Fruit fly (Drosophila melanogaster) whole organism, embryonic: ENCODE results near the gene H15.

Source experiments
- ATbp ChIP-seq: fragments of 200-800 bp; sonication (Bioruptor generic); optimal IDR thresholded peaks from 2 replicates; lab custom pipeline; 2017; ENCODE audit warnings: missing biosample characterization, mild to moderate bottlenecking, missing genetic modification characterization, missing genetic modification reagents
- Adf1 ChIP-seq: fragments of 200-800 bp; sonication (Bioruptor generic); IDR thresholded peaks from 2 replicates; pipeline ENCODE4 v1.3.6; 2022; ENCODE audit warnings: missing biosample characterization, missing genetic modification characterization
- Bgb ChIP-seq: fragments of 200-800 bp; sonication (Bioruptor generic); IDR thresholded peaks from 2 replicates; pipeline ENCODE4 v1.3.6; 2022; ENCODE audit warnings: missing biosample characterization, missing genetic modification characterization; ENCODE audit not compliant: partially characterized antibody
- CG1024 ChIP-seq: fragments of 200-800 bp; sonication (Bioruptor generic); IDR thresholded peaks from 2 replicates; pipeline ENCODE4 v1.3.6; 2022; ENCODE audit warnings: missing biosample characterization, missing genetic modification characterization
- CG12071 ChIP-seq: fragments of 200-800 bp; sonication (Bioruptor generic); optimal IDR thresholded peaks from 3 replicates; lab custom pipeline; 2018; ENCODE audit warnings: missing biosample characterization, mild to moderate bottlenecking, missing genetic modification characterization
- CG12104 ChIP-seq: fragments of 200-800 bp; sonication (Bioruptor generic); optimal IDR thresholded peaks from 3 replicates; lab custom pipeline; 2016; ENCODE audit warnings: missing biosample characterization, missing genetic modification characterization
- CG13424 ChIP-seq: fragments of 200-800 bp; sonication (Bioruptor generic); optimal IDR thresholded peaks from 2 replicates; lab custom pipeline; 2019; ENCODE audit warnings: missing biosample characterization, mild to moderate bottlenecking, missing genetic modification characterization, moderate library complexity
- CG14014 ChIP-seq: fragments of 200-800 bp; sonication (Bioruptor generic); IDR thresholded peaks from 2 replicates; pipeline ENCODE4 v1.3.6; 2022; ENCODE audit warnings: missing biosample characterization, missing genetic modification characterization
- CG14667 ChIP-seq: fragments of 200-800 bp; sonication (Bioruptor generic); IDR thresholded peaks from 2 replicates; pipeline ENCODE4 v1.3.6; 2022; ENCODE audit warnings: missing biosample characterization, missing genetic modification characterization
- CG1603 ChIP-seq: fragments of 200-800 bp; sonication (Bioruptor generic); optimal IDR thresholded peaks from 2 replicates; lab custom pipeline; 2019; ENCODE audit warnings: missing biosample characterization, mild to moderate bottlenecking, missing genetic modification characterization, moderate library complexity
- CG18262 ChIP-seq: fragments of 200-800 bp; optimal IDR thresholded peaks from 3 replicates; lab custom pipeline; 2019; ENCODE audit warnings: missing biosample characterization, mild to moderate bottlenecking, missing genetic modification characterization, moderate library complexity
- CG3065 ChIP-seq: fragments of 200-800 bp; sonication (Bioruptor generic); optimal IDR thresholded peaks from 2 replicates; lab custom pipeline; 2016; ENCODE audit warnings: missing biosample characterization, missing genetic modification characterization
- CG34376 ChIP-seq: fragments of 200-800 bp; sonication (Bioruptor generic); optimal IDR thresholded peaks from 2 replicates; lab custom pipeline; 2018; ENCODE audit warnings: missing biosample characterization, mild to moderate bottlenecking, missing genetic modification characterization
- CG3838 ChIP-seq: fragments of 200-800 bp; sonication (Bioruptor generic); optimal IDR thresholded peaks from 3 replicates; lab custom pipeline; 2016; ENCODE audit warnings: missing biosample characterization, missing genetic modification characterization
- CG3847 ChIP-seq: fragments of 200-800 bp; sonication (Bioruptor generic); IDR thresholded peaks from 2 replicates; pipeline ENCODE4 v1.3.6; 2022; ENCODE audit warnings: missing biosample characterization, missing genetic modification characterization
- CG6854 ChIP-seq: fragments of 200-800 bp; sonication (Bioruptor generic); optimal IDR thresholded peaks from 3 replicates; lab custom pipeline; 2017; ENCODE audit warnings: missing biosample characterization, mild to moderate bottlenecking, missing genetic modification characterization
- CG7786 ChIP-seq: fragments of 200-800 bp; sonication (Bioruptor generic); optimal IDR thresholded peaks from 2 replicates; lab custom pipeline; 2016; ENCODE audit warnings: missing biosample characterization, missing genetic modification characterization
- CG9215 ChIP-seq: fragments of 200-800 bp; sonication (Bioruptor generic); IDR thresholded peaks from 2 replicates; pipeline ENCODE4 v1.3.6; 2022; ENCODE audit warnings: missing biosample characterization, missing genetic modification characterization
- CG9609 ChIP-seq: fragments of 200-800 bp; sonication (Bioruptor generic); optimal IDR thresholded peaks from 3 replicates; lab custom pipeline; 2016; ENCODE audit warnings: missing biosample characterization, missing genetic modification characterization
- CG9727 ChIP-seq: fragments of 200-800 bp; sonication (Bioruptor generic); optimal IDR thresholded peaks from 3 replicates; lab custom pipeline; 2017; ENCODE audit warnings: missing biosample characterization, mild to moderate bottlenecking, missing genetic modification characterization
- CG9797 ChIP-seq: fragments of 200-800 bp; sonication (Bioruptor generic); optimal IDR thresholded peaks from 3 replicates; lab custom pipeline; 2018; ENCODE audit warnings: missing biosample characterization, mild to moderate bottlenecking, missing genetic modification characterization
- Chrac-16 ChIP-seq: fragments of 200-800 bp; sonication (Bioruptor generic); optimal IDR thresholded peaks from 3 replicates; lab custom pipeline; 2016; ENCODE audit warnings: missing biosample characterization, missing genetic modification characterization
- CoRest ChIP-seq: fragments of 200-800 bp; sonication (Bioruptor generic); optimal IDR thresholded peaks from 3 replicates; lab custom pipeline; 2018; ENCODE audit warnings: missing biosample characterization, mild to moderate bottlenecking, missing genetic modification characterization, moderate library complexity
- CrebB ChIP-seq: fragments of 200-800 bp; sonication (Bioruptor generic); optimal IDR thresholded peaks from 3 replicates; lab custom pipeline; 2018; ENCODE audit warnings: missing biosample characterization, mild to moderate bottlenecking, missing genetic modification characterization
- Fer2 ChIP-seq: fragments of 200-800 bp; sonication (Bioruptor generic); optimal IDR thresholded peaks from 2 replicates; lab custom pipeline; 2018; ENCODE audit warnings: missing biosample characterization, mild to moderate bottlenecking, missing genetic modification characterization, moderate library complexity
- HLH54F ChIP-seq: fragments of 200-800 bp; sonication (Bioruptor generic); optimal IDR thresholded peaks from 3 replicates; lab custom pipeline; 2016; ENCODE audit warnings: missing biosample characterization, missing genetic modification characterization
- Kr ChIP-seq: fragments of 200-800 bp; sonication (Bioruptor generic); optimal IDR thresholded peaks from 2 replicates; lab custom pipeline; 2017; ENCODE audit warnings: missing biosample characterization, mild to moderate bottlenecking, missing genetic modification characterization
- Lhr ChIP-seq: fragments of 200-800 bp; sonication (Bioruptor generic); optimal IDR thresholded peaks from 3 replicates; lab custom pipeline; 2017; ENCODE audit warnings: mild to moderate bottlenecking, missing biosample characterization, missing genetic modification reagents, missing genetic modification characterization
- Neu2 ChIP-seq: fragments of 200-800 bp; sonication (Bioruptor generic); optimal IDR thresholded peaks from 3 replicates; lab custom pipeline; 2016; ENCODE audit warnings: missing biosample characterization, missing genetic modification characterization, borderline replicate concordance
- Sry-δ ChIP-seq: fragments of 200-800 bp; sonication (Bioruptor generic); optimal IDR thresholded peaks from 2 replicates; lab custom pipeline; 2016; ENCODE audit warnings: missing biosample characterization, missing genetic modification characterization
- Taf1 ChIP-seq: fragments of 200-800 bp; sonication (Bioruptor generic); IDR thresholded peaks from 2 replicates; pipeline ENCODE4 v1.3.6; 2022; ENCODE audit warnings: missing biosample characterization, missing genetic modification characterization
- Usf ChIP-seq: fragments of 200-800 bp; sonication (Bioruptor generic); optimal IDR thresholded peaks from 2 replicates; lab custom pipeline; 2017; ENCODE audit warnings: missing genotype, missing biosample characterization, missing genetic modification characterization
- az2 ChIP-seq: fragments of 200-800 bp; sonication (Bioruptor generic); optimal IDR thresholded peaks from 3 replicates; lab custom pipeline; 2016; ENCODE audit warnings: missing biosample characterization, missing genetic modification characterization
- bowl ChIP-seq: fragments of 200-800 bp; sonication (Bioruptor generic); IDR thresholded peaks from 2 replicates; pipeline ENCODE4 v1.3.6; 2022; ENCODE audit warnings: missing biosample characterization, missing genetic modification characterization
- chif ChIP-seq, 2 experiments: fragments of 200-800 bp; sonication (Bioruptor generic); optimal IDR thresholded peaks; 3 replicates each; lab custom pipeline; 2016; ENCODE audit warnings: missing biosample characterization in 2 of 2, missing genetic modification characterization in 2 of 2
- chinmo ChIP-seq: fragments of 200-800 bp; sonication (Bioruptor generic); IDR thresholded peaks from 4 replicates; pipeline ENCODE4 v1.3.6; 2022; ENCODE audit warnings: missing biosample characterization, missing genetic modification characterization; ENCODE audit not compliant: partially characterized antibody
- crol ChIP-seq: fragments of 200-800 bp; sonication (Bioruptor generic); IDR thresholded peaks from 2 replicates; pipeline ENCODE4 v1.3.6; 2022; ENCODE audit warnings: missing biosample characterization, missing genetic modification characterization
- dimm ChIP-seq: fragments of 200-800 bp; sonication (Bioruptor generic); IDR thresholded peaks from 2 replicates; pipeline ENCODE4 v1.3.6; 2022; ENCODE audit warnings: missing biosample characterization, missing genetic modification characterization
- gro ChIP-seq: fragments of 200-800 bp; sonication (Bioruptor generic); optimal IDR thresholded peaks from 2 replicates; lab custom pipeline; 2016; ENCODE audit warnings: missing biosample characterization, missing genetic modification characterization
- her ChIP-seq: fragments of 200-800 bp; sonication (Bioruptor generic); optimal IDR thresholded peaks from 2 replicates; lab custom pipeline; 2016; ENCODE audit warnings: missing biosample characterization, missing genetic modification characterization
- nom ChIP-seq: fragments of 200-800 bp; sonication (Bioruptor generic); optimal IDR thresholded peaks from 2 replicates; lab custom pipeline; 2017; ENCODE audit warnings: missing biosample characterization, missing genetic modification characterization, mild to moderate bottlenecking, moderate library complexity, missing genetic modification reagents
- pfk ChIP-seq: fragments of 200-800 bp; sonication (Bioruptor generic); optimal IDR thresholded peaks from 2 replicates; lab custom pipeline; 2018; ENCODE audit warnings: missing biosample characterization, mild to moderate bottlenecking, missing genetic modification characterization, moderate library complexity
- pros ChIP-seq: fragments of 200-800 bp; sonication (Bioruptor generic); optimal IDR thresholded peaks from 3 replicates; lab custom pipeline; 2019; ENCODE audit warnings: missing biosample characterization, mild to moderate bottlenecking, missing genetic modification characterization, moderate library complexity
- row ChIP-seq: fragments of 200-800 bp; sonication (Bioruptor generic); IDR thresholded peaks from 3 replicates; pipeline ENCODE4 v1.3.6; 2022; ENCODE audit warnings: missing biosample characterization, missing genetic modification characterization
- run ChIP-seq: fragments of 200-800 bp; sonication (Bioruptor generic); optimal IDR thresholded peaks from 3 replicates; lab custom pipeline; 2018; ENCODE audit warnings: missing biosample characterization, mild to moderate bottlenecking, missing genetic modification characterization
- sim ChIP-seq: fragments of 200-800 bp; sonication (Bioruptor generic); IDR thresholded peaks from 2 replicates; pipeline ENCODE4 v1.3.6; 2022; ENCODE audit warnings: missing biosample characterization, missing genetic modification characterization
- sr ChIP-seq: fragments of 200-800 bp; sonication (Bioruptor generic); IDR thresholded peaks from 3 replicates; pipeline ENCODE4 v1.3.6; 2022; ENCODE audit warnings: missing biosample characterization, missing genetic modification characterization
- wdn ChIP-seq: fragments of 200-800 bp; sonication (Bioruptor generic); IDR thresholded peaks from 2 replicates; pipeline ENCODE4 v1.3.6; 2022; ENCODE audit warnings: missing biosample characterization, missing genetic modification characterization
- wek ChIP-seq: fragments of 200-800 bp; sonication (Bioruptor generic); optimal IDR thresholded peaks from 3 replicates; lab custom pipeline; 2018; ENCODE audit warnings: missing biosample characterization, mild to moderate bottlenecking, missing genetic modification characterization, moderate library complexity
- zen2 ChIP-seq: fragments of 200-800 bp; sonication (Bioruptor generic); IDR thresholded peaks from 3 replicates; pipeline ENCODE4 v1.3.6; 2022; ENCODE audit warnings: missing biosample characterization, missing genetic modification characterization; ENCODE audit not compliant: partially characterized antibody

H15 gene

dm6 chr2L:5426843-5427540 is 22.9 kb downstream of the H15 start (continued):
- peak; percentile 39 for TF ChIP-seq ATbp
- no peak for TF ChIP-seq Adf1
- TF ChIP-seq Fer2 (tag; lab: Kevin White, UChicago): no peak
- peak; percentile 8 for TF ChIP-seq Usf (GFP tag; lab: Kevin White, UChicago)
- TF ChIP-seq Lhr (GFP tag; lab: Kevin White, UChicago): no peak
- TF ChIP-seq her (GFP tag; lab: Kevin White, UChicago): no peak
- TF ChIP-seq CG9609 (GFP tag; lab: Kevin White, UChicago): no peak
- TF ChIP-seq CG1603 (tag; lab: Kevin White, UChicago): peak; percentile 33
- no peak for TF ChIP-seq Sry-δ (GFP tag; lab: Kevin White, UChicago)
- TF ChIP-seq CG3847: no peak
- no peak for TF ChIP-seq Kr (GFP tag; lab: Kevin White, UChicago)
- no peak for TF ChIP-seq HLH54F (GFP tag; lab: Kevin White, UChicago)
- no peak for TF ChIP-seq CG12071 (GFP tag; lab: Kevin White, UChicago)
- TF ChIP-seq wdn (GFP tag; lab: Robert Waterston, UW): no peak
- no peak for TF ChIP-seq CG1024 (GFP tag; lab: Robert Waterston, UW)
- TF ChIP-seq zen2 (GFP tag; lab: Robert Waterston, UW): no peak
- peak; percentile 36 for TF ChIP-seq CoRest (tag; lab: Kevin White, UChicago)
- no peak for TF ChIP-seq Neu2 (GFP tag; lab: Kevin White, UChicago)
- no peak for TF ChIP-seq run
- no peak for TF ChIP-seq bowl (GFP tag; lab: Robert Waterston, UW)
- peak; percentile 4 for TF ChIP-seq Chrac-16 (GFP tag; lab: Kevin White, UChicago)
- no peak for TF ChIP-seq gro (GFP tag; lab: Kevin White, UChicago)
- TF ChIP-seq CG13424 (tag; lab: Kevin White, UChicago): peak; percentile 50
- TF ChIP-seq CG18262: peak; percentile 62
- no peak for TF ChIP-seq CrebB (tag; lab: Kevin White, UChicago)
- TF ChIP-seq CG9797 (GFP tag; lab: Kevin White, UChicago): no peak
- no peak for TF ChIP-seq wek (GFP tag; lab: Kevin White, UChicago)
- no peak for TF ChIP-seq Taf1 (GFP tag; lab: Robert Waterston, UW)
- TF ChIP-seq sim: no peak
- TF ChIP-seq CG9727 (GFP tag; lab: Kevin White, UChicago): peak; percentile 63
- peak; percentile 45 for TF ChIP-seq row (GFP tag; lab: Robert Waterston, UW)
- peak; percentile 39 for TF ChIP-seq az2 (GFP tag; lab: Kevin White, UChicago)
- no peak for TF ChIP-seq chinmo (GFP tag; lab: Robert Waterston, UW)
- TF ChIP-seq sr (GFP tag; lab: Robert Waterston, UW): no peak
- TF ChIP-seq CG14014: no peak
- no peak for TF ChIP-seq CG9215 (GFP tag; lab: Robert Waterston, UW)
- no peak for TF ChIP-seq CG14667
- TF ChIP-seq CG6854 (GFP tag; lab: Kevin White, UChicago): no peak
- TF ChIP-seq chif (GFP tag; optimal IDR thresholded peaks at IDR 0.05; lab: Kevin White, UChicago): peak in 1 of 2 experiments; percentile 11
- TF ChIP-seq CG3065 (GFP tag; lab: Kevin White, UChicago): no peak
- no peak for TF ChIP-seq crol (GFP tag; lab: Robert Waterston, UW)
- no peak for TF ChIP-seq CG3838 (GFP tag; lab: Kevin White, UChicago)
- TF ChIP-seq dimm (GFP tag; lab: Robert Waterston, UW): no peak
- TF ChIP-seq pros (GFP tag; lab: Kevin White, UChicago): no peak
- no peak for TF ChIP-seq pfk (GFP tag; lab: Kevin White, UChicago)
- TF ChIP-seq CG12104 (GFP tag; lab: Kevin White, UChicago): no peak
- TF ChIP-seq nom (GFP tag; lab: Kevin White, UChicago): peak; percentile 80
- TF ChIP-seq CG34376 (GFP tag; lab: Kevin White, UChicago): no peak
- TF ChIP-seq CG7786: no peak
- TF ChIP-seq Bgb (GFP tag; lab: Robert Waterston, UW): no peak
